Worm (Caenorhabditis elegans): ENCODE measurements around the gene F55B12.2.

Gene F55B12.2

ce11 chrV:13818824-13819408 lies 2.1 kb upstream of the F55B12.2 start, which contains the start of gene sel-10 (continued):
- TF ChIP-seq lsy-12 (tag; optimal IDR thresholded peaks at IDR 0.05) (no peak), R02D3.7 (tag; optimal IDR thresholded peaks at IDR 0.05) (peak; percentile 47), ceh-28 (tag; optimal IDR thresholded peaks at IDR 0.05) (no peak), mdl-1 (tag; optimal IDR thresholded peaks at IDR 0.05) (no peak), skn-1 (tag; optimal IDR thresholded peaks at IDR 0.05) (no peak), jun-1 (tag; optimal IDR thresholded peaks at IDR 0.05) (peak; percentile 51), nhr-25 (tag; optimal IDR thresholded peaks at IDR 0.05) (peak; percentile 74), snpc-4 (tag; optimal IDR thresholded peaks at IDR 0.05) (peak; percentile 83), tbx-2 (tag; optimal IDR thresholded peaks at IDR 0.05) (no peak), nhr-237 (tag; optimal IDR thresholded peaks at IDR 0.05) (no peak), nhr-77 (tag; optimal IDR thresholded peaks at IDR 0.05) (peak; percentile 3), fkh-10 (GFP tag; optimal IDR thresholded peaks at IDR 0.05) (peak; percentile 23), nhr-76 (tag; optimal IDR thresholded peaks at IDR 0.05) (no peak), mml-1 (tag; optimal IDR thresholded peaks at IDR 0.05) (no peak)

- TF ChIP-seq jun-1 (tag; optimal IDR thresholded peaks at IDR 0.05) (no peak), ceh-9 (tag; optimal IDR thresholded peaks at IDR 0.05) (no peak), elt-2 (tag; optimal IDR thresholded peaks at IDR 0.05) (no peak), fkh-10 (GFP tag; optimal IDR thresholded peaks at IDR 0.05) (no peak), nhr-23 (tag; optimal IDR thresholded peaks at IDR 0.05) (no peak), ZK546.5 (tag; optimal IDR thresholded peaks at IDR 0.05) (no peak), pqm-1 (tag; optimal IDR thresholded peaks at IDR 0.05) (no peak), ceh-28 (tag; optimal IDR thresholded peaks at IDR 0.05) (no peak)
Measured at ce11 chrV:13812931-13813330, 3.8 kb downstream of the F55B12.2 start, which contains the start of gene ceh-24. Gene ceh-24 (plus strand): TSS chrV:13813231.

- TF ChIP-seq fkh-2 (tag; optimal IDR thresholded peaks at IDR 0.05) (no peak), ceh-16 (tag; optimal IDR thresholded peaks at IDR 0.05) (no peak), nfya-1 (tag; optimal IDR thresholded peaks at IDR 0.05; ENCODE audit: insufficient read depth) (no peak), ztf-4 (tag; optimal IDR thresholded peaks at IDR 0.05) (no peak), fkh-10 (GFP tag; optimal IDR thresholded peaks at IDR 0.05) (no peak), nhr-237 (tag; optimal IDR thresholded peaks at IDR 0.05) (no peak), elt-1 (tag; optimal IDR thresholded peaks at IDR 0.05) (no peak)
Measured at ce11 chrV:13812330-13812729, 4.4 kb downstream of the F55B12.2 start.

ce11 chrV:13808462-13808867 lies 8.3 kb downstream of the F55B12.2 start:
- no peak for TF ChIP-seq fkh-10 (GFP tag; optimal IDR thresholded peaks at IDR 0.05)
- no peak for TF ChIP-seq ceh-16 (tag; optimal IDR thresholded peaks at IDR 0.05)
- no peak for TF ChIP-seq sea-2 (GFP tag; optimal IDR thresholded peaks at IDR 0.05)
- no peak for TF ChIP-seq mdl-1 (tag; optimal IDR thresholded peaks at IDR 0.05)
- TF ChIP-seq lsy-12 (tag; optimal IDR thresholded peaks at IDR 0.05), result peak; percentile 45
- TF ChIP-seq unc-62 (GFP tag; optimal IDR thresholded peaks at IDR 0.05), result no peak
- no peak for TF ChIP-seq ztf-11 (tag; optimal IDR thresholded peaks at IDR 0.05)
- no peak for TF ChIP-seq ama-1 (optimal IDR thresholded peaks at IDR 0.05)
- TF ChIP-seq zag-1 (tag; optimal IDR thresholded peaks at IDR 0.05), result no peak
- TF ChIP-seq hmg-11 (tag; optimal IDR thresholded peaks at IDR 0.05), result peak; percentile 75
- TF ChIP-seq aly-2 (tag; optimal IDR thresholded peaks at IDR 0.05), result no peak
- no peak for TF ChIP-seq nhr-11 (tag; optimal IDR thresholded peaks at IDR 0.05)
- TF ChIP-seq nhr-28 (tag; optimal IDR thresholded peaks at IDR 0.05), result no peak
- TF ChIP-seq nhr-25 (tag; optimal IDR thresholded peaks at IDR 0.05), result peak; percentile 77
- peak; percentile 82 for TF ChIP-seq nfya-1 (tag; optimal IDR thresholded peaks at IDR 0.05; ENCODE audit: insufficient read depth)
- TF ChIP-seq mml-1 (tag; optimal IDR thresholded peaks at IDR 0.05), result no peak
- TF ChIP-seq fkh-2 (tag; optimal IDR thresholded peaks at IDR 0.05), result no peak
- TF ChIP-seq eor-1 (tag; optimal IDR thresholded peaks at IDR 0.05), result no peak
- TF ChIP-seq unc-39 (tag; optimal IDR thresholded peaks at IDR 0.05), result no peak
- no peak for TF ChIP-seq ceh-9 (tag; optimal IDR thresholded peaks at IDR 0.05)
- no peak for TF ChIP-seq ceh-82 (tag; optimal IDR thresholded peaks at IDR 0.05)
- TF ChIP-seq nhr-76 (tag; optimal IDR thresholded peaks at IDR 0.05), result no peak
- peak; percentile 18 for TF ChIP-seq egl-27 (tag; optimal IDR thresholded peaks at IDR 0.05)
- no peak for TF ChIP-seq elt-3 (tag; optimal IDR thresholded peaks at IDR 0.05)
- TF ChIP-seq nhr-237 (tag; optimal IDR thresholded peaks at IDR 0.05), result no peak
- TF ChIP-seq pqm-1 (tag; optimal IDR thresholded peaks at IDR 0.05), result peak; percentile 6
- TF ChIP-seq ztf-4 (tag; optimal IDR thresholded peaks at IDR 0.05), result no peak
- peak; percentile 73 for TF ChIP-seq lin-15B (tag; optimal IDR thresholded peaks at IDR 0.05)
- no peak for TF ChIP-seq skn-1 (tag; optimal IDR thresholded peaks at IDR 0.05)
- TF ChIP-seq snpc-4 (tag; optimal IDR thresholded peaks at IDR 0.05), result peak; percentile 53
- peak; percentile 42 for TF ChIP-seq jun-1 (tag; optimal IDR thresholded peaks at IDR 0.05)
- TF ChIP-seq nhr-23 (tag; optimal IDR thresholded peaks at IDR 0.05), result peak; percentile 63
- TF ChIP-seq R02D3.7 (tag; optimal IDR thresholded peaks at IDR 0.05), result peak; percentile 31
- TF ChIP-seq ZK546.5 (tag; optimal IDR thresholded peaks at IDR 0.05), result no peak
- TF ChIP-seq nhr-67 (tag; optimal IDR thresholded peaks at IDR 0.05), result no peak
- TF ChIP-seq fos-1 (tag; optimal IDR thresholded peaks at IDR 0.05), result no peak
- TF ChIP-seq egl-5 (tag; optimal IDR thresholded peaks at IDR 0.05), result no peak
- TF ChIP-seq tbx-2 (tag; optimal IDR thresholded peaks at IDR 0.05), result no peak
- TF ChIP-seq lin-39 (tag; optimal IDR thresholded peaks at IDR 0.05), result no peak
- TF ChIP-seq nhr-12 (tag; optimal IDR thresholded peaks at IDR 0.05), result no peak
- TF ChIP-seq nhr-77 (tag; optimal IDR thresholded peaks at IDR 0.05), result no peak
- TF ChIP-seq elt-2 (tag; optimal IDR thresholded peaks at IDR 0.05), result peak; percentile 65
- TF ChIP-seq elt-1 (tag; optimal IDR thresholded peaks at IDR 0.05), result no peak
